Worm (Caenorhabditis elegans) whole organism, L3 larva: Measurements from ENCODE around the gene Y37E11AL.2.

Experiments
- R02D3.7 ChIP-seq: fragments of 150-350 bp; optimal IDR thresholded peaks from 2 replicates; lab custom pipeline; 2014; ENCODE audit warnings: missing biosample characterization, missing genetic modification characterization
- ZK546.5 ChIP-seq: sonication (generic microtip); optimal IDR thresholded peaks from 2 replicates; lab custom pipeline; 2017; ENCODE audit warnings: missing biosample characterization, missing genetic modification characterization
- aly-2 ChIP-seq: fragments of 150-350 bp; optimal IDR thresholded peaks from 2 replicates; lab custom pipeline; 2014; ENCODE audit warnings: missing biosample characterization, missing genetic modification characterization
- ama-1 ChIP-seq: fragments of 150-350 bp; optimal IDR thresholded peaks from 2 replicates; lab custom pipeline; 2018
- ceh-16 ChIP-seq: sonication (generic microtip); optimal IDR thresholded peaks from 2 replicates; lab custom pipeline; 2017; ENCODE audit warnings: missing biosample characterization, missing genetic modification characterization
- ceh-28 ChIP-seq: fragments of 150-350 bp; optimal IDR thresholded peaks from 2 replicates; lab custom pipeline; 2014; ENCODE audit warnings: missing biosample characterization, missing genetic modification reagents, missing genetic modification characterization
- ceh-9 ChIP-seq: sonication (generic microtip); optimal IDR thresholded peaks from 2 replicates; lab custom pipeline; 2018; ENCODE audit warnings: missing biosample characterization, missing genetic modification characterization
- daf-12 ChIP-seq: fragments of 150-350 bp; optimal IDR thresholded peaks from 2 replicates; lab custom pipeline; 2014; ENCODE audit warnings: missing biosample characterization, missing genetic modification reagents, missing genetic modification characterization
- egl-27 ChIP-seq: sonication (generic microtip); optimal IDR thresholded peaks from 4 replicates; lab custom pipeline; 2017; ENCODE audit warnings: missing biosample characterization, missing genetic modification reagents, missing genetic modification characterization
- egl-5 ChIP-seq: fragments of 150-350 bp; optimal IDR thresholded peaks from 2 replicates; lab custom pipeline; 2017; ENCODE audit warnings: missing biosample characterization, missing genetic modification reagents, missing genetic modification characterization, inconsistent platforms
- elt-2 ChIP-seq: sonication (generic microtip); optimal IDR thresholded peaks from 2 replicates; lab custom pipeline; 2016; ENCODE audit warnings: missing genetic modification reagents, mild to moderate bottlenecking, missing genetic modification characterization, missing compliant biosample characterization
- elt-3 ChIP-seq, 3 experiments: fragments of 150-350 bp in 1 of 3; sonication (generic microtip) in 2 of 3; optimal IDR thresholded peaks; 2 replicates in 2 of 3; 4 replicates in 1 of 3; lab custom pipeline; 2014 to 2017; ENCODE audit warnings: missing biosample characterization in 3 of 3, missing genetic modification characterization in 3 of 3
- eor-1 ChIP-seq, 2 experiments: fragments of 150-350 bp; optimal IDR thresholded peaks; 2 replicates each; lab custom pipeline; 2014 to 2018; ENCODE audit warnings: missing biosample characterization in 2 of 2, missing genetic modification characterization in 2 of 2
- fkh-10 ChIP-seq: sonication (generic microtip); optimal IDR thresholded peaks from 2 replicates; lab custom pipeline; 2017; ENCODE audit warnings: missing biosample characterization, missing genetic modification reagents, missing genetic modification characterization
- fkh-2 ChIP-seq: fragments of 150-350 bp; optimal IDR thresholded peaks from 2 replicates; lab custom pipeline; 2014; ENCODE audit warnings: missing biosample characterization, missing genetic modification reagents, missing genetic modification characterization
- fos-1 ChIP-seq: fragments of 150-350 bp; optimal IDR thresholded peaks from 2 replicates; lab custom pipeline; 2014; ENCODE audit warnings: missing biosample characterization, missing genetic modification characterization
- hmg-11 ChIP-seq: sonication (generic microtip); optimal IDR thresholded peaks from 2 replicates; lab custom pipeline; 2016; ENCODE audit warnings: missing genetic modification characterization, missing compliant biosample characterization
- lin-15B ChIP-seq: fragments of 150-350 bp; optimal IDR thresholded peaks from 2 replicates; lab custom pipeline; 2014; ENCODE audit warnings: missing biosample characterization, missing genetic modification characterization
- lin-39 ChIP-seq: fragments of 150-350 bp; optimal IDR thresholded peaks from 2 replicates; lab custom pipeline; 2018; ENCODE audit warnings: missing biosample characterization, missing genetic modification reagents, missing genetic modification characterization
- lsy-12 ChIP-seq: sonication (generic microtip); optimal IDR thresholded peaks from 2 replicates; lab custom pipeline; 2016; ENCODE audit warnings: mild to moderate bottlenecking, missing genetic modification characterization, missing compliant biosample characterization
- mml-1 ChIP-seq: fragments of 150-350 bp; sonication (generic microtip); optimal IDR thresholded peaks from 3 replicates; lab custom pipeline; 2014; ENCODE audit warnings: missing biosample characterization, missing genetic modification characterization
- nfya-1 ChIP-seq: sonication (generic microtip); optimal IDR thresholded peaks from 2 replicates; lab custom pipeline; 2017; ENCODE audit warnings: missing genetic modification characterization, mild to moderate bottlenecking, missing compliant biosample characterization, antibody characterized with exemption, moderate library complexity; ENCODE audit not compliant: insufficient read depth
- nhr-11 ChIP-seq: fragments of 150-350 bp; optimal IDR thresholded peaks from 2 replicates; lab custom pipeline; 2014; ENCODE audit warnings: missing biosample characterization, missing genetic modification characterization
- nhr-23 ChIP-seq: fragments of 150-350 bp; optimal IDR thresholded peaks from 2 replicates; lab custom pipeline; 2014; ENCODE audit warnings: missing biosample characterization, missing genetic modification reagents, missing genetic modification characterization
- nhr-237 ChIP-seq: fragments of 150-350 bp; optimal IDR thresholded peaks from 2 replicates; lab custom pipeline; 2014; ENCODE audit warnings: missing biosample characterization, missing genetic modification characterization
- nhr-25 ChIP-seq: sonication (generic microtip); optimal IDR thresholded peaks from 2 replicates; lab custom pipeline; 2017; ENCODE audit warnings: missing biosample characterization, missing genetic modification characterization
- nhr-28 ChIP-seq: fragments of 150-350 bp; optimal IDR thresholded peaks from 2 replicates; lab custom pipeline; 2014; ENCODE audit warnings: missing biosample characterization, missing genetic modification characterization
- nhr-43 ChIP-seq: sonication (generic microtip); optimal IDR thresholded peaks from 2 replicates; lab custom pipeline; 2016; ENCODE audit warnings: mild to moderate bottlenecking, missing genetic modification characterization, missing compliant biosample characterization; ENCODE audit not compliant: poor library complexity, severe bottlenecking
- nhr-67 ChIP-seq: fragments of 150-350 bp; optimal IDR thresholded peaks from 2 replicates; lab custom pipeline; 2014; ENCODE audit warnings: missing biosample characterization, missing genetic modification characterization
- nhr-77 ChIP-seq: fragments of 150-350 bp; optimal IDR thresholded peaks from 2 replicates; lab custom pipeline; 2014; ENCODE audit warnings: missing biosample characterization, missing genetic modification characterization
- pha-4 ChIP-seq: fragments of 150-350 bp; optimal IDR thresholded peaks from 2 replicates; lab custom pipeline; 2014; ENCODE audit warnings: missing biosample characterization, missing genetic modification reagents, missing genetic modification characterization
- pqm-1 ChIP-seq: fragments of 150-350 bp; optimal IDR thresholded peaks from 2 replicates; lab custom pipeline; 2017; ENCODE audit warnings: missing biosample characterization, missing genetic modification characterization, inconsistent platforms
- skn-1 ChIP-seq: fragments of 150-350 bp; optimal IDR thresholded peaks from 2 replicates; lab custom pipeline; 2014; ENCODE audit warnings: missing biosample characterization, missing genetic modification characterization
- tbx-2 ChIP-seq: sonication (generic microtip); optimal IDR thresholded peaks from 2 replicates; lab custom pipeline; 2016; ENCODE audit warnings: mild to moderate bottlenecking, missing genetic modification characterization, missing compliant biosample characterization
- unc-39 ChIP-seq: sonication (generic microtip); optimal IDR thresholded peaks from 4 replicates; lab custom pipeline; 2017; ENCODE audit warnings: missing biosample characterization, missing genetic modification characterization
- unc-62 ChIP-seq: fragments of 150-350 bp; sonication (generic microtip); optimal IDR thresholded peaks from 4 replicates; lab custom pipeline; 2014; ENCODE audit warnings: missing biosample characterization, missing genetic modification reagents, missing genetic modification characterization
- zag-1 ChIP-seq: fragments of 150-350 bp; optimal IDR thresholded peaks from 2 replicates; lab custom pipeline; 2014; ENCODE audit warnings: missing biosample characterization, missing genetic modification characterization
- ztf-11 ChIP-seq: fragments of 150-350 bp; optimal IDR thresholded peaks from 2 replicates; lab custom pipeline; 2014; ENCODE audit warnings: missing biosample characterization, missing genetic modification characterization
- ztf-4 ChIP-seq: fragments of 150-350 bp; optimal IDR thresholded peaks from 2 replicates; lab custom pipeline; 2014; ENCODE audit warnings: missing biosample characterization, missing genetic modification characterization

Y37E11AL.2 gene

ce11 chrIV:3668603-3669002 is 29.7 kb upstream of the Y37E11AL.2 start, which contains the start of gene fmil-1:
fmil-1 (minus strand) TSS chrIV:3668703.
- TF ChIP-seq nhr-237 (no peak), pha-4 (no peak), nfya-1 (tag; lab: Kevin White, UChicago) (no peak), nhr-77 (no peak), pqm-1 (tag; lab: Kevin White, UChicago) (no peak), hmg-11 (tag; lab: Kevin White, UChicago) (no peak), nhr-67 (tag; lab: Kevin White, UChicago) (no peak), nhr-11 (no peak), ZK546.5 (tag; lab: Kevin White, UChicago) (no peak), fos-1 (no peak), aly-2 (tag; lab: Kevin White, UChicago) (no peak), fkh-2 (no peak), ceh-28 (no peak)
- TF ChIP-seq, all 47 proteins: peak for 0

- no peak for TF ChIP-seq pha-4
- no peak for TF ChIP-seq ztf-11 (tag; lab: Kevin White, UChicago)
- TF ChIP-seq ceh-28: no peak
- no peak for TF ChIP-seq elt-3 (tag; optimal IDR thresholded peaks at IDR 0.05; lab: Kevin White, UChicago)
- no peak for TF ChIP-seq fkh-10
- TF ChIP-seq aly-2 (tag; lab: Kevin White, UChicago): no peak
- TF ChIP-seq daf-12 (tag; lab: Kevin White, UChicago): no peak
- no peak for TF ChIP-seq tbx-2 (tag; lab: Kevin White, UChicago)
- no peak for TF ChIP-seq ceh-9 (tag; lab: Kevin White, UChicago)
- TF ChIP-seq mml-1: no peak
Measured at ce11 chrIV:3681763-3682162, 16.5 kb upstream of the Y37E11AL.2 start.

- TF ChIP-seq elt-3 (tag; optimal IDR thresholded peaks at IDR 0.05; lab: Kevin White, UChicago) (no peak), ceh-28 (no peak), aly-2 (tag; lab: Kevin White, UChicago) (no peak), ceh-16 (tag; lab: Kevin White, UChicago) (no peak), hmg-11 (tag; lab: Kevin White, UChicago) (no peak), nhr-25 (tag; lab: Kevin White, UChicago) (no peak), egl-27 (tag; lab: Kevin White, UChicago) (no peak), daf-12 (tag; lab: Kevin White, UChicago) (no peak), eor-1 (tag; optimal IDR thresholded peaks at IDR 0.05; lab: Kevin White, UChicago) (no peak)
Measured at ce11 chrIV:3686260-3686659, 12.0 kb upstream of the Y37E11AL.2 start.

ce11 chrIV:3686765-3687164 is 11.5 kb upstream of the Y37E11AL.2 start, which contains the start of gene map-1:
map-1 (minus strand) TSS chrIV:3686865.
- TF ChIP-seq nhr-67 (tag; lab: Kevin White, UChicago) (no peak), elt-2 (no peak), nhr-11 (no peak), ceh-16 (tag; lab: Kevin White, UChicago) (no peak), zag-1 (no peak), unc-39 (tag; lab: Kevin White, UChicago) (no peak), eor-1 (tag; optimal IDR thresholded peaks at IDR 0.05; lab: Kevin White, UChicago) (no peak), mml-1 (no peak), lin-15B (tag; lab: Kevin White, UChicago) (no peak), nhr-77 (no peak), R02D3.7 (tag; lab: Kevin White, UChicago) (no peak), nfya-1 (tag; lab: Kevin White, UChicago) (no peak), ztf-4 (tag; lab: Kevin White, UChicago) (no peak)

ce11 chrIV:3688050-3688449 is 10.3 kb upstream of the Y37E11AL.2 start:
- TF ChIP-seq ama-1 (lab: Kevin White, UChicago) (no peak), ztf-4 (tag; lab: Kevin White, UChicago) (no peak), nhr-28 (no peak), fkh-2 (no peak), skn-1 (no peak), lin-15B (tag; lab: Kevin White, UChicago) (no peak), egl-5 (tag; lab: Kevin White, UChicago) (no peak)
- TF ChIP-seq, all 47 proteins: peak for 0

ce11 chrIV:3694638-3695037 is 3.7 kb upstream of the Y37E11AL.2 start, which contains the start of the genes taf-6.2 and Y37E11AL.3:
taf-6.2 (minus strand) TSS chrIV:3694733.
Y37E11AL.3 (plus strand) TSS chrIV:3694935.
- TF ChIP-seq unc-62 (GFP tag; lab: Kevin White, UChicago) (no peak), egl-5 (tag; lab: Kevin White, UChicago) (peak; percentile 57), hmg-11 (tag; lab: Kevin White, UChicago) (peak; percentile 77), aly-2 (tag; lab: Kevin White, UChicago) (no peak), fos-1 (no peak), nfya-1 (tag; lab: Kevin White, UChicago) (peak; percentile 71), lin-15B (tag; lab: Kevin White, UChicago) (peak; percentile 79), skn-1 (peak; percentile 10), lsy-12 (tag; lab: Kevin White, UChicago) (no peak), ceh-28 (peak; percentile 11), nhr-43 (tag; lab: Kevin White, UChicago) (no peak), elt-3 (tag; optimal IDR thresholded peaks at IDR 0.05; lab: Kevin White, UChicago) (no peak), nhr-23 (tag; lab: Kevin White, UChicago) (peak; percentile 25), lin-39 (peak; percentile 37)
